Fruit fly (Drosophila melanogaster) whole organism, embryonic: ENCODE data around the gene CG31121.
A peak's percentile ranks its signal among the peaks of the same experiment; 100 is the strongest.

Source experiments
- CG10267 ChIP-seq: fragments of 200-800 bp; sonication (Bioruptor generic); optimal IDR thresholded peaks from 2 replicates; lab custom pipeline; 2018; ENCODE audit warnings: missing biosample characterization, mild to moderate bottlenecking, missing genetic modification characterization, moderate library complexity
- CG10462 ChIP-seq: fragments of 200-800 bp; sonication (Bioruptor generic); optimal IDR thresholded peaks from 2 replicates; lab custom pipeline; 2016; ENCODE audit warnings: missing biosample characterization, missing genetic modification characterization
- CG11696 ChIP-seq: fragments of 200-800 bp; sonication (Bioruptor generic); IDR thresholded peaks from 2 replicates; pipeline ENCODE4 v1.3.6; 2022; ENCODE audit warnings: missing biosample characterization, missing genetic modification characterization
- CG12391 ChIP-seq: fragments of 200-800 bp; sonication (Bioruptor generic); optimal IDR thresholded peaks from 3 replicates; lab custom pipeline; 2018; ENCODE audit warnings: missing biosample characterization, mild to moderate bottlenecking, missing genetic modification characterization, moderate library complexity
- CG12659 ChIP-seq: fragments of 200-800 bp; sonication (Bioruptor generic); optimal IDR thresholded peaks from 3 replicates; lab custom pipeline; 2017; ENCODE audit warnings: mild to moderate bottlenecking, missing biosample characterization, missing genetic modification reagents, missing genetic modification characterization
- CG12769 ChIP-seq: fragments of 200-800 bp; sonication (Bioruptor generic); optimal IDR thresholded peaks from 2 replicates; lab custom pipeline; 2019; ENCODE audit warnings: missing biosample characterization, mild to moderate bottlenecking, missing genetic modification characterization, moderate library complexity
- CG13296 ChIP-seq: fragments of 200-800 bp; sonication (Bioruptor generic); optimal IDR thresholded peaks from 3 replicates; lab custom pipeline; 2018; ENCODE audit warnings: missing biosample characterization, mild to moderate bottlenecking, missing genetic modification characterization
- CG13775 ChIP-seq: fragments of 200-800 bp; sonication (Bioruptor generic); optimal IDR thresholded peaks from 3 replicates; lab custom pipeline; 2017; ENCODE audit warnings: missing biosample characterization, mild to moderate bottlenecking, missing genetic modification characterization
- CG14710 ChIP-seq: fragments of 200-800 bp; sonication (Bioruptor generic); optimal IDR thresholded peaks from 3 replicates; lab custom pipeline; 2019; ENCODE audit warnings: missing biosample characterization, mild to moderate bottlenecking, missing genetic modification characterization, moderate library complexity
- CG14860 ChIP-seq: fragments of 200-800 bp; sonication (Bioruptor generic); IDR thresholded peaks from 3 replicates; pipeline ENCODE4 v1.3.6; 2022; ENCODE audit warnings: missing biosample characterization, missing genetic modification characterization; ENCODE audit not compliant: partially characterized antibody
- CG15011 ChIP-seq: fragments of 200-800 bp; sonication (Bioruptor generic); optimal IDR thresholded peaks from 3 replicates; lab custom pipeline; 2018; ENCODE audit warnings: missing biosample characterization, mild to moderate bottlenecking, missing genetic modification characterization
- CG2116 ChIP-seq: fragments of 200-800 bp; sonication (Bioruptor generic); optimal IDR thresholded peaks from 3 replicates; lab custom pipeline; 2018; ENCODE audit warnings: missing biosample characterization, mild to moderate bottlenecking, missing genetic modification characterization
- CG43689 ChIP-seq: fragments of 200-800 bp; sonication (Bioruptor generic); IDR thresholded peaks from 2 replicates; pipeline ENCODE4 v1.3.6; 2022; ENCODE audit warnings: missing biosample characterization, missing genetic modification characterization
- CG4854 ChIP-seq: fragments of 200-800 bp; sonication (Bioruptor generic); optimal IDR thresholded peaks from 2 replicates; lab custom pipeline; 2016; ENCODE audit warnings: missing biosample characterization, missing genetic modification characterization, inconsistent platforms
- CG7556 ChIP-seq: fragments of 200-800 bp; sonication (Bioruptor generic); optimal IDR thresholded peaks from 2 replicates; lab custom pipeline; 2017; ENCODE audit warnings: missing biosample characterization, mild to moderate bottlenecking, missing genetic modification characterization
- CG9727 ChIP-seq: fragments of 200-800 bp; sonication (Bioruptor generic); optimal IDR thresholded peaks from 3 replicates; lab custom pipeline; 2017; ENCODE audit warnings: missing biosample characterization, mild to moderate bottlenecking, missing genetic modification characterization
- Dek ChIP-seq: fragments of 200-800 bp; sonication (Bioruptor generic); optimal IDR thresholded peaks from 3 replicates; lab custom pipeline; 2019; ENCODE audit warnings: missing biosample characterization, mild to moderate bottlenecking, missing genetic modification characterization, moderate library complexity
- Dp ChIP-seq: fragments of 200-800 bp; sonication (Bioruptor generic); optimal IDR thresholded peaks from 2 replicates; lab custom pipeline; 2018; ENCODE audit warnings: missing biosample characterization, mild to moderate bottlenecking, missing genetic modification characterization, moderate library complexity
- E2f2 ChIP-seq: fragments of 200-800 bp; sonication (Bioruptor generic); IDR thresholded peaks from 2 replicates; pipeline ENCODE4 v1.3.6; 2022; ENCODE audit warnings: missing biosample characterization, missing genetic modification characterization
- Elba2 ChIP-seq: fragments of 200-800 bp; sonication (Bioruptor generic); optimal IDR thresholded peaks from 3 replicates; lab custom pipeline; 2016; ENCODE audit warnings: missing biosample characterization, missing genetic modification characterization
- MBD-R2 ChIP-seq: fragments of 200-800 bp; sonication (Bioruptor generic); IDR thresholded peaks from 2 replicates; pipeline ENCODE4 v1.3.6; 2022; ENCODE audit warnings: missing biosample characterization, missing genetic modification characterization
- MTF-1 ChIP-seq: fragments of 200-800 bp; sonication (Bioruptor generic); optimal IDR thresholded peaks from 2 replicates; lab custom pipeline; 2018; ENCODE audit warnings: missing biosample characterization, mild to moderate bottlenecking, missing genetic modification characterization, borderline replicate concordance
- Mes4 ChIP-seq: fragments of 200-800 bp; sonication (Bioruptor generic); optimal IDR thresholded peaks from 2 replicates; lab custom pipeline; 2016; ENCODE audit warnings: missing biosample characterization, missing genetic modification characterization
- Myb ChIP-seq: fragments of 200-800 bp; sonication (Bioruptor generic); optimal IDR thresholded peaks from 2 replicates; lab custom pipeline; 2016; ENCODE audit warnings: missing biosample characterization, missing genetic modification characterization
- Nf-YB ChIP-seq: fragments of 200-800 bp; sonication (Bioruptor generic); optimal IDR thresholded peaks from 3 replicates; lab custom pipeline; 2019; ENCODE audit warnings: missing biosample characterization, mild to moderate bottlenecking, missing genetic modification characterization, moderate library complexity
- Pdp1 ChIP-seq, 2 experiments: fragments of 200-800 bp; sonication (Bioruptor generic); optimal IDR thresholded peaks; 3 replicates each; lab custom pipeline; 2016; ENCODE audit warnings: missing biosample characterization in 2 of 2, missing genetic modification characterization in 2 of 2, mild to moderate bottlenecking in 1 of 2, moderate library complexity in 1 of 2
- Scr ChIP-seq: fragments of 200-800 bp; sonication (Bioruptor generic); IDR thresholded peaks from 2 replicates; pipeline ENCODE4 v1.3.6; 2022; ENCODE audit warnings: missing biosample characterization, missing genetic modification characterization; ENCODE audit not compliant: partially characterized antibody
- bcd ChIP-seq: fragments of 200-800 bp; sonication (Bioruptor generic); optimal IDR thresholded peaks from 2 replicates; lab custom pipeline; 2017; ENCODE audit warnings: missing biosample characterization, mild to moderate bottlenecking, missing genetic modification characterization
- chinmo ChIP-seq: fragments of 200-800 bp; sonication (Bioruptor generic); IDR thresholded peaks from 4 replicates; pipeline ENCODE4 v1.3.6; 2022; ENCODE audit warnings: missing biosample characterization, missing genetic modification characterization; ENCODE audit not compliant: partially characterized antibody
- crc ChIP-seq: fragments of 200-800 bp; sonication (Bioruptor generic); optimal IDR thresholded peaks from 2 replicates; lab custom pipeline; 2016; ENCODE audit warnings: missing biosample characterization, missing genetic modification characterization
- cwo ChIP-seq: fragments of 200-800 bp; sonication (Bioruptor generic); optimal IDR thresholded peaks from 3 replicates; lab custom pipeline; 2017; ENCODE audit warnings: missing biosample characterization, missing genetic modification characterization, mild to moderate bottlenecking, moderate library complexity, missing genetic modification reagents
- dm ChIP-seq: fragments of 200-800 bp; sonication (Bioruptor generic); optimal IDR thresholded peaks from 3 replicates; lab custom pipeline; 2016; ENCODE audit warnings: missing biosample characterization, missing genetic modification characterization
- gcm ChIP-seq: fragments of 200-800 bp; sonication (Bioruptor generic); optimal IDR thresholded peaks from 2 replicates; lab custom pipeline; 2019; ENCODE audit warnings: missing biosample characterization, mild to moderate bottlenecking, missing genetic modification characterization, moderate library complexity
- gro ChIP-seq: fragments of 200-800 bp; sonication (Bioruptor generic); optimal IDR thresholded peaks from 2 replicates; lab custom pipeline; 2016; ENCODE audit warnings: missing biosample characterization, missing genetic modification characterization
- ham ChIP-seq: fragments of 200-800 bp; sonication (Bioruptor generic); IDR thresholded peaks from 2 replicates; pipeline ENCODE4 v1.3.6; 2022; ENCODE audit warnings: missing biosample characterization, missing genetic modification characterization
- nerfin-2 ChIP-seq: fragments of 200-800 bp; sonication (Bioruptor generic); IDR thresholded peaks from 2 replicates; pipeline ENCODE4 v1.3.6; 2022; ENCODE audit warnings: missing biosample characterization, missing genetic modification characterization; ENCODE audit not compliant: partially characterized antibody
- nom ChIP-seq: fragments of 200-800 bp; sonication (Bioruptor generic); optimal IDR thresholded peaks from 2 replicates; lab custom pipeline; 2017; ENCODE audit warnings: missing biosample characterization, missing genetic modification characterization, mild to moderate bottlenecking, moderate library complexity, missing genetic modification reagents
- pho ChIP-seq: fragments of 200-800 bp; sonication (Bioruptor generic); optimal IDR thresholded peaks from 2 replicates; lab custom pipeline; 2016; ENCODE audit warnings: missing biosample characterization, missing genetic modification characterization
- sim ChIP-seq: fragments of 200-800 bp; sonication (Bioruptor generic); IDR thresholded peaks from 2 replicates; pipeline ENCODE4 v1.3.6; 2022; ENCODE audit warnings: missing biosample characterization, missing genetic modification characterization
- sima ChIP-seq: fragments of 200-800 bp; sonication (Bioruptor generic); optimal IDR thresholded peaks from 2 replicates; lab custom pipeline; 2016; ENCODE audit warnings: missing biosample characterization, missing genetic modification characterization
- so ChIP-seq: fragments of 200-800 bp; sonication (Bioruptor generic); IDR thresholded peaks from 3 replicates; pipeline ENCODE4 v1.3.6; 2022; ENCODE audit warnings: missing biosample characterization, missing genetic modification characterization
- sr ChIP-seq: fragments of 200-800 bp; sonication (Bioruptor generic); IDR thresholded peaks from 3 replicates; pipeline ENCODE4 v1.3.6; 2022; ENCODE audit warnings: missing biosample characterization, missing genetic modification characterization
- stc ChIP-seq: fragments of 200-800 bp; sonication (Bioruptor generic); IDR thresholded peaks from 2 replicates; pipeline ENCODE4 v1.3.6; 2022; ENCODE audit warnings: missing biosample characterization, missing genetic modification characterization
- tgo ChIP-seq: fragments of 200-800 bp; sonication (Bioruptor generic); IDR thresholded peaks from 3 replicates; pipeline ENCODE4 v1.3.6; 2022; ENCODE audit warnings: missing biosample characterization, missing genetic modification characterization
- trem ChIP-seq: fragments of 200-800 bp; optimal IDR thresholded peaks from 3 replicates; lab custom pipeline; 2019; ENCODE audit warnings: missing biosample characterization, mild to moderate bottlenecking, missing genetic modification characterization, moderate library complexity
- tup ChIP-seq: fragments of 200-800 bp; sonication (Bioruptor generic); optimal IDR thresholded peaks from 2 replicates; lab custom pipeline; 2016; ENCODE audit warnings: missing biosample characterization, mild to moderate bottlenecking, missing genetic modification characterization, moderate library complexity
- unc-4 ChIP-seq: fragments of 200-800 bp; sonication (Bioruptor generic); IDR thresholded peaks from 2 replicates; pipeline ENCODE4 v1.3.6; 2022; ENCODE audit warnings: missing biosample characterization, missing genetic modification characterization; ENCODE audit not compliant: partially characterized antibody

CG31121 gene

DNA sequence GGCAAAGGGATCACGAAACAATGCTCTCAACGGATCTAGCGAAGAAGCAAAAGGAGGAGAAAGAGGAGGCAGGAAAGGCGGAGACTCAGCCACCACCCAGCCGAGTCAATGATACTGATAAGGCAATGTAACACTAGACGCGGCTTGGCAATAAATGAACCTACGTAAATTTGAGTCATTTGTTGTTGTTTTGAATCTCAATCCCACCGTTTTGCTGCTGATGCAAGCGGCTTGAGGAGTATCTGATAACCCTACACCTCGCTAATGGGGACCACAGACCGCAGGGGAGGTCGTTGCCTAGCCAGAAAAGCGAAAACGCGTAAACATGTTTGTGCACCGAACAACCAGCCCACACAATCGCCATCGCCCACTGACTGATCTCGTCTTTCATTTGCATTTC is 15.8 kb downstream of the CG31121 start:
- TF ChIP-seq bcd (GFP tag; lab: Kevin White, UChicago), result no peak
- TF ChIP-seq Pdp1 (GFP tag; optimal IDR thresholded peaks at IDR 0.05; lab: Kevin White, UChicago), result peak in 1 of 2 experiments; percentile 5
- no peak for TF ChIP-seq Dp (GFP tag; lab: Kevin White, UChicago)
- 0 out of 4 replicates have a peak, but pooled peaks have one; percentile 37 for TF ChIP-seq chinmo (GFP tag; lab: Robert Waterston, UW)
- peak; percentile 53 for TF ChIP-seq sr (GFP tag; lab: Robert Waterston, UW)
- TF ChIP-seq, all 482 proteins: peak for 3

DNA sequence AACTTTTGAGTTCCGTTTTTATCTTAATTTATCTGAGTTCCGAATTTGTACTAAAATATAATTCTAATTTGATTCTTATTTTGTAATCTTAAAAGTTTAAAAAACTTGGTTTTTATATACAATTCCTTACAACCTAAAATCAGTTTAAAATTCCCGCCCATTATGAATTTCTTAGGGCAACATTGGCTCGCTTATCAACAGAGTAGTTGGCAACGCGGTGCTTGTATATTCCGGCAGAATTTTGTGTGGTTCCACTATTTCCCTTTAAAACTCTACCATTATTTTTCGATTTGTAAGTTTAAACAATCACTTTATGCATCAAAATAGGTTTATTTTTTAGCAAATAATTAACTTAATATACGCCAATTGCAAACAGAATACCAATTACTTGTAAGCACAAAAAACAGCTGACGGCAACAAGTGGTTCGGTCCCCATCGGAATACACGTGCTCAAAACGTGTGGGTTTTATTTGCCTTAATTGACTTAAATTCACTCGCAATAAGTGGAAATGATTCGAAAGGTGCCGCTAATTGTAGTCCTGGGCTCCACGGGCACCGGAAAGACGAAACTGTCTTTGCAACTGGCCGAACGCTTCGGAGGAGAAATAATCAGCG is 17.5 kb downstream of the CG31121 start, which contains the start of the genes CG11089 and CG31381:
Gene CG11089, plus strand, starts transcription at position 203 of the 615 bp plus-strand sequence.
Gene CG31381, plus strand, starts transcription at position 203 of the 615 bp plus-strand sequence.
- TF ChIP-seq CG4854 (peak; percentile 97), CG13296 (GFP tag; lab: Kevin White, UChicago) (no peak), gcm (GFP tag; lab: Kevin White, UChicago) (no peak), cwo (GFP tag; lab: Kevin White, UChicago) (peak; percentile 94), CG11696 (GFP tag; lab: Robert Waterston, UW) (no peak), Nf-YB (GFP tag; lab: Kevin White, UChicago) (peak; percentile 7), sima (GFP tag; lab: Kevin White, UChicago) (no peak), nerfin-2 (GFP tag; lab: Robert Waterston, UW) (no peak), trem (tag; lab: Kevin White, UChicago) (peak; percentile 34), Myb (no peak), stc (GFP tag; lab: Robert Waterston, UW) (no peak), gro (no peak), CG7556 (GFP tag; lab: Kevin White, UChicago) (peak; percentile 24), CG10462 (no peak), tgo (GFP tag; lab: Robert Waterston, UW) (no peak), nom (GFP tag; lab: Kevin White, UChicago) (no peak), sim (GFP tag; lab: Robert Waterston, UW) (no peak), CG10267 (peak; percentile 45), unc-4 (peak; percentile 16; the same call in 1 of the 2 replicates), CG15011 (no peak), CG2116 (peak; percentile 5), CG14710 (tag; lab: Kevin White, UChicago) (peak; percentile 100), CG43689 (GFP tag; lab: Robert Waterston, UW) (no peak), Mes4 (GFP tag; lab: Kevin White, UChicago) (no peak), E2f2 (GFP tag; lab: Robert Waterston, UW) (peak; percentile 97), MBD-R2 (GFP tag; lab: Robert Waterston, UW) (0 out of 2 replicates have a peak, but pooled peaks have one; percentile 6), Scr (GFP tag; lab: Robert Waterston, UW) (0 out of 2 replicates have a peak, but pooled peaks have one; percentile 4), ham (GFP tag; lab: Robert Waterston, UW) (no peak), CG9727 (GFP tag; lab: Kevin White, UChicago) (peak; percentile 46), pho (GFP tag; lab: Kevin White, UChicago) (no peak), tup (GFP tag; lab: Kevin White, UChicago) (no peak), crc (GFP tag; lab: Kevin White, UChicago) (no peak), CG12769 (tag; lab: Kevin White, UChicago) (no peak), CG14860 (GFP tag; lab: Robert Waterston, UW) (no peak), CG12659 (peak; percentile 44), CG12391 (tag; lab: Kevin White, UChicago) (peak; percentile 61), so (GFP tag; lab: Robert Waterston, UW) (no peak), Dek (peak; percentile 32), Elba2 (GFP tag; lab: Kevin White, UChicago) (peak; percentile 13), dm (GFP tag; lab: Kevin White, UChicago) (peak; percentile 89), CG13775 (peak; percentile 6), MTF-1 (GFP tag; lab: Kevin White, UChicago) (no peak)
